Worm (Caenorhabditis elegans) whole organism, midembryonic: ENCODE measurements around the gene W04H10.5.
"Not testable (repeated sequence)": the region's sequence is repeated elsewhere in the genome, so short reads cannot be mapped to it uniquely, and the experiment has no call there.

Experiments
- T22C8.4 ChIP-seq: fragments of 200-800 bp; sonication (Bioruptor generic); IDR thresholded peaks from 2 replicates; pipeline ENCODE4 v1.3.6; 2022; ENCODE audit warnings: missing genetic modification characterization, missing compliant biosample characterization
- cog-1 ChIP-seq: sonication (generic microtip); optimal IDR thresholded peaks from 2 replicates; lab custom pipeline; 2016; ENCODE audit warnings: missing genetic modification characterization, missing compliant biosample characterization
- flt-1 ChIP-seq: fragments of 200-800 bp; sonication (Bioruptor generic); IDR thresholded peaks from 2 replicates; pipeline ENCODE4 v1.3.6; 2022; ENCODE audit warnings: missing genetic modification characterization, missing compliant biosample characterization
- klf-2 ChIP-seq: fragments of 200-800 bp; sonication (Bioruptor generic); conservative IDR thresholded peaks from 2 replicates; pipeline ENCODE4 v1.3.6; 2022; ENCODE audit warnings: missing genetic modification reagents, missing genetic modification characterization, missing compliant biosample characterization
- med-1 ChIP-seq: sonication (generic microtip); optimal IDR thresholded peaks from 2 replicates; lab custom pipeline; 2017; ENCODE audit warnings: missing genetic modification characterization, mild to moderate bottlenecking, missing compliant biosample characterization, antibody characterized with exemption, missing genetic modification reagents; ENCODE audit not compliant: insufficient read depth
- ref-1 ChIP-seq: fragments of 200-800 bp; sonication (Bioruptor generic); conservative IDR thresholded peaks from 2 replicates; pipeline ENCODE4 v1.3.6; 2022; ENCODE audit warnings: missing genetic modification reagents, missing genetic modification characterization, missing compliant biosample characterization
- tab-1 ChIP-seq: fragments of 200-800 bp; sonication (Bioruptor generic); IDR thresholded peaks from 2 replicates; pipeline ENCODE4 v1.3.6; 2022; ENCODE audit warnings: missing genetic modification characterization, missing compliant biosample characterization
- ztf-23 ChIP-seq: fragments of 200-800 bp; sonication (Bioruptor generic); IDR thresholded peaks from 2 replicates; pipeline ENCODE4 v1.3.6; 2022; ENCODE audit warnings: missing genetic modification reagents, missing genetic modification characterization, missing compliant biosample characterization
- ztf-29 ChIP-seq: fragments of 200-800 bp; sonication (Bioruptor generic); IDR thresholded peaks from 2 replicates; pipeline ENCODE4 v1.3.6; 2022; ENCODE audit warnings: missing genetic modification reagents, missing genetic modification characterization, missing compliant biosample characterization

- TF ChIP-seq tab-1 (GFP tag; lab: Robert Waterston, UW); med-1 (GFP tag; lab: Kevin White, UChicago); cog-1; ztf-29 (GFP tag; lab: Robert Waterston, UW); T22C8.4; flt-1; ztf-23 (GFP tag; lab: Robert Waterston, UW); ref-1: not testable (repeated sequence)
- 0 out of 2 replicates have a peak, but pooled peaks have one; percentile 22 for TF ChIP-seq klf-2 (GFP tag; lab: Robert Waterston, UW)
Observed at ce11 chrII:629454-629853, 23.3 kb downstream of the W04H10.5 start.
